Worm (Caenorhabditis elegans) whole organism, L4 larva: ENCODE measurements around the gene C43H6.4.

Experiments
- aha-1 ChIP-seq: fragments of 150-350 bp; peaks from one replicate; lab custom pipeline; 2014; ENCODE audit warnings: missing biosample characterization, missing genetic modification characterization
- arid-1 ChIP-seq: fragments of 200-800 bp; sonication (Bioruptor generic); conservative IDR thresholded peaks from 2 replicates; pipeline ENCODE4 v1.3.6; 2022; ENCODE audit warnings: missing genetic modification reagents, missing genetic modification characterization, missing compliant biosample characterization
- ces-1 ChIP-seq: fragments of 150-350 bp; sonication (generic microtip); optimal IDR thresholded peaks from 4 replicates; lab custom pipeline; 2014; ENCODE audit warnings: missing biosample characterization, missing genetic modification reagents, missing genetic modification characterization
- hlh-11 ChIP-seq: fragments of 200-800 bp; sonication (Bioruptor generic); optimal IDR thresholded peaks from 2 replicates; lab custom pipeline; 2018; ENCODE audit warnings: mild to moderate bottlenecking, missing genetic modification characterization, missing compliant biosample characterization
- hlh-30 ChIP-seq: sonication (generic microtip); optimal IDR thresholded peaks from 2 replicates; lab custom pipeline; 2017; ENCODE audit warnings: antibody characterized with exemption, mild to moderate bottlenecking, missing genetic modification characterization, missing compliant biosample characterization; ENCODE audit not compliant: insufficient read depth
- lin-13 ChIP-seq: fragments of 150-350 bp; optimal IDR thresholded peaks from 2 replicates; lab custom pipeline; 2014; ENCODE audit warnings: missing biosample characterization, missing genetic modification reagents, missing genetic modification characterization
- nhr-77 ChIP-seq: fragments of 150-350 bp; optimal IDR thresholded peaks from 2 replicates; lab custom pipeline; 2014; ENCODE audit warnings: missing biosample characterization, missing genetic modification characterization
- skn-1 ChIP-seq: fragments of 150-350 bp; optimal IDR thresholded peaks from 2 replicates; lab custom pipeline; 2014; ENCODE audit warnings: missing biosample characterization, missing genetic modification characterization
- snpc-4 ChIP-seq: fragments of 150-350 bp; optimal IDR thresholded peaks from 2 replicates; lab custom pipeline; 2014; ENCODE audit warnings: missing biosample characterization, missing genetic modification characterization
- unc-62 ChIP-seq, 3 experiments: fragments of 150-350 bp in 1 of 3; sonication (generic microtip); optimal IDR thresholded peaks in 2 of 3; peaks in 1 of 3; 1 replicate in 1 of 3; 2 replicates in 2 of 3; lab custom pipeline; 2014 to 2017; ENCODE audit warnings: missing biosample characterization in 3 of 3, missing genetic modification characterization in 3 of 3, missing genetic modification reagents in 3 of 3, missing genotype in 1 of 3
- zag-1 ChIP-seq: fragments of 150-350 bp; optimal IDR thresholded peaks from 2 replicates; lab custom pipeline; 2014; ENCODE audit warnings: missing biosample characterization, missing genetic modification characterization

DNA sequence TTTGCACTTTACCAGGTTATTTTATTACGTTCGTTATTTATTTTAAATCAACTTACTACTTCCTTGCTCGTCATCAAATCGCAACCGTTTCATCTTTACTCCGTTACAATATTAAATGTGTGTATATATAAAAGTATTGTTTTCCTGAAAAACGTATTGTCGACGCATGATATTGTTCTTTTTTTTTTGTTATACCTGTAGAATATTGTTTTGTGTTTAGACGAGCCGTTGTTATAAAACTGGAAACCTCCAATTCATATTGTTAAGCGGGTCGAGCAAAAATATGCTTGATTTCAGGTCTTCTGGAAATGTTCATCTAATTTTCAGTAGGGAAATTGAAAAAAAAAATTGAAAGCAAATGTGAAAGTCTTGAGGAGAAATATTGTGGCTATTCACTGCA lies 35.0 kb downstream of the C43H6.4 start, which contains the start of gene gid-2:
- TF ChIP-seq nhr-77 (tag; lab: Kevin White, UChicago) (no peak), arid-1 (GFP tag; lab: Robert Waterston, UW) (no peak), unc-62 (GFP tag; optimal IDR thresholded peaks at IDR 0.05 in 1 of 2; lab: Kevin White, UChicago) (no peak), unc-62 (tag; optimal IDR thresholded peaks at IDR 0.05; lab: Kevin White, UChicago) (no peak), zag-1 (tag; lab: Kevin White, UChicago) (no peak), skn-1 (tag; lab: Kevin White, UChicago) (no peak), snpc-4 (tag; lab: Kevin White, UChicago) (no peak), aha-1 (tag; lab: Kevin White, UChicago) (no peak), hlh-30 (no peak), lin-13 (GFP tag; lab: Kevin White, UChicago) (no peak), hlh-11 (tag; lab: Kevin White, UChicago) (no peak), ces-1 (GFP tag; lab: Kevin White, UChicago) (no peak)
